Worm (Caenorhabditis elegans): ENCODE measurements around the gene scl-20.

Gene scl-20

DNA sequence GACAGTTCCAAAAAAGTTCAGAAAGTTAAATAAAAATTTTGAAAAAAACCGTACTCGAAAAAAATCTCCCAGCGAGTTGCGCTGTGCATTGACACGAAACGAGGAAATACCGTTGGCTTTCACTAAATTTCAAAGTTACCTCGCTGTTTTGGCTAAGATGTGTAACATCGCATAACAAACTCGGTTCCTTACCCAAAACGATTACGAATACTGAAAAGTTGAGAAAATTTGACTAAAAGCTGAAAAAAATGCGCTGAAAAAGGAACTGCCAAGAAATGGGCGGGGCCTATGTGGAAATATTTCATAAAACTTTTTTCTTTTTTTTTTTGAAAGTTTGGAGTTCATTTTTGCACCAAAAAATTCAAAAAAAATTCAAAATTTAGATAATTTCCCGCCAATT lies 14.9 kb downstream of the scl-20 start:
- peak; percentile 46; the same call in 1 of the 2 replicates for TF ChIP-seq tab-1 (GFP tag; IDR thresholded peaks at IDR 0.05)
- no peak for TF ChIP-seq ztf-23 (GFP tag; IDR thresholded peaks at IDR 0.05)
- peak; percentile 50; the same call in 1 of the 2 replicates for TF ChIP-seq ref-1 (GFP tag; conservative IDR thresholded peaks at IDR 0.05)

DNA sequence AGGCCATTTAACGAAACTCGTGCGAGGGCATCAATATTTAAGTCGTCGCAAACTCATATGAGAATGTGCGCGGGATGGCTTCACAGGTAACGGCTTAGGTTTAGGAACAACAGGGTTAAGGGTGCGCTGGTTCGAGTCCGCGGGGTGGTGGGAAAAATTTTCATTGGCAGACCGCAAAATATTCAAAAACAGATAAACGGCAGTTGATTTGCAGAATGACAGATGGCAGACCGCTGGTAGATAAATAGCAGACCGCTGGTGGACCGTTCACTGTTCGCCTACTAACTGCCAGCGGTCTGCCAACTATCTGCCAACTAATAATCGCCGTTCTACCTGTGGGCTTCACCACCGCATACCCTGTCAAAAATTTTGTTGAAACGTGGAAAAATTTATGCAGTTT lies 22.2 kb downstream of the scl-20 start:
- TF ChIP-seq ztf-29 (GFP tag; IDR thresholded peaks at IDR 0.05): no peak
- peak; percentile 54 for TF ChIP-seq T22C8.4 (GFP tag; IDR thresholded peaks at IDR 0.05)
- TF ChIP-seq tab-1 (GFP tag; IDR thresholded peaks at IDR 0.05): peak; percentile 75
- peak; percentile 43 for TF ChIP-seq ref-1 (GFP tag; conservative IDR thresholded peaks at IDR 0.05)

DNA sequence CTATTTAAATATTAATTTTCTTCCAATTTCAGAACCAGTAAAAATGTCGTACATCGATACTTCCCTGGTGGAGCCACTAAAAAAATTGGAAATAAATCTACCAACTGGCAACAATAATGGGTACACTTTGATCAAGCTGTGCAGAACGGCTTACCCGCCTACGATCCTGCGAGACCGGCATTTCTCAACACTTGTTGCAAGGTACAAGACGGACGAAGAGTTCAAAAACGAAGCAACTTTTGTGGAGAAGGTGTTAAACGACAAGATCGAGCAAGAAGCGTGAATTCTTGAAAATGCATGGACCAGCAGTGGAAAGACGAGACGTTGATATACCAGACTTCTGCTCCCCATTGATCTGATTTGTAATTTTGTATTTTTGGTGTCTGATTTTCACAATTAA lies 22.9 kb downstream of the scl-20 start:
- TF ChIP-seq klf-2 (GFP tag; conservative IDR thresholded peaks at IDR 0.05) (no peak), ztf-23 (GFP tag; IDR thresholded peaks at IDR 0.05) (no peak), ref-1 (GFP tag; conservative IDR thresholded peaks at IDR 0.05) (no peak), tab-1 (GFP tag; IDR thresholded peaks at IDR 0.05) (no peak), T22C8.4 (GFP tag; IDR thresholded peaks at IDR 0.05) (no peak), cog-1 (tag; optimal IDR thresholded peaks at IDR 0.05) (no peak), flt-1 (GFP tag; IDR thresholded peaks at IDR 0.05) (no peak)

DNA sequence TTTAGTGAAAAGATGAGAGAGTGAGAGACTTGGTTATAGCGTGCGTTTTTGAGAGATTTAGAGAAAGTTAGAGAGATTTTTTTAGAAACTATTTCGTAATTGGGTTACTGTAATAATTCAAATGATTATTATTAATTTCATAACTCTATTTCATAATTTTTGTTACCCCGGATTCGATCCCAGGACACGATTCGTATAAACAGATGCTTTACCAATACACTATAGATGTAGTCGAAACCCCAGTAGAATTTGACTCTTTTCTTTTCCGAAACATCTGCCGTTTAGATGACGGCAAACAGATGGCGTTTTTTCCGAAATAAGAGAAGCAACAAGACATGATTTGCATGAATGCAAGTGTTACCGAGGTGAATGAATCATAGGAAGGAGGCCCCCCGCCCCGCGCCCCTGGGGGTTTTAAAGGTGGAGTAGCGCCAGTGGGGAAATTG lies 24.2 kb downstream of the scl-20 start:
- no peak for TF ChIP-seq med-1 (GFP tag; optimal IDR thresholded peaks at IDR 0.05; ENCODE audit: insufficient read depth)
- no peak for TF ChIP-seq klf-2 (GFP tag; conservative IDR thresholded peaks at IDR 0.05)
- TF ChIP-seq T22C8.4 (GFP tag; IDR thresholded peaks at IDR 0.05): no peak
- TF ChIP-seq tab-1 (GFP tag; IDR thresholded peaks at IDR 0.05): peak; percentile 71; the same call in 1 of the 2 replicates
- peak; percentile 84 for TF ChIP-seq cog-1 (tag; optimal IDR thresholded peaks at IDR 0.05)
- TF ChIP-seq ztf-29 (GFP tag; IDR thresholded peaks at IDR 0.05): no peak
- no peak for TF ChIP-seq ref-1 (GFP tag; conservative IDR thresholded peaks at IDR 0.05)

DNA sequence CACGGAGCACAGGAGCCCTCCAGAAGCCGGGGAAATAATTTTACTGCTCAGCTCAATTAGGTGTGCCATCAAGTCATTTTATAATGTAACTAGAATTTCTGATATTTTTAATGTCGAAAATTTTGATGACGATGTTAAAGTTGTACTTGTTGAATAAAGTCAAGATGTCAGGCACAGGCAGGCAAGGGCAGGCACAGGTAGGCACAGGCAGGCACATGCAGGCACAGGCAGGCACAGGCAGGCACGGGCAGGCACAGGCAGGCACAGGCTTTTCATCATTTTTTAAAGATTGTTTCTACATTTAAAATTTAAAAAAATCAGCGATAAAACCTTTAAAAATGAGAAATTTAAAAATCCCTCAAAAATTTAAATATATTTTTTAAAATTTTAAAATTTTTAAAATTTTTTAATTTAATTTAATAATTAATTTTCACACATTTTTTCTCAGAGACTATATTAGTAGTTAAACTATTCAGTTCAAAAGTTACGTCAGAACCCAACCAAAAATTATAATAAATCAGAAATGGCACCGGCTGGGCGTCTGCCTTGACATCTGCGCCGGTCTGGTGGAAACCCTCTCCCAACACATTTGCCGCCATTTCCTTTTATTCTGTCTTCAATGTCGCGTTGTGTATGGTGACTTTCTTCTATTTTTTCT lies 24.9 kb downstream of the scl-20 start, which contains the start of gene Y17D7C.6:
Y17D7C.6 (plus strand) TSS at position 608 of the 658 bp plus-strand sequence.
- no peak for TF ChIP-seq ztf-29 (GFP tag; IDR thresholded peaks at IDR 0.05)
- TF ChIP-seq tab-1 (GFP tag; IDR thresholded peaks at IDR 0.05): no peak

DNA sequence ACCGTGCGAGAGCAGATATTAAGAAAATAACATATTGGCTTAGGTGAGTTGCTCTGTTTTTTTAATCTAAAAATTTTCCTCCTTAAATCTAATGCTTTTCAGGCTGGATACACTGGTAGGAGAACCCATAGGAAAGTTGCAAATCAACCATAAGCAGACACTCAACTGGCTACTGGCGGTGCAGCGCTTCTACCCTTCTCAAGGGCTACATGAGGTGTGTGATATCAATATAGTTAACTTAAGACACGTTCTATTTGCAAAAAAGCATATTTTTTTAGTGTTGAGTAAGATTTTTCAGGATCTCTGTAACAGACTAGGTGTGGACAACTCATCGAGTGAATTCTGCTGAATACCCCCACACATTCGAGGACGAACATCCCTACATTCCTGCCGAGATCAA lies 26.3 kb downstream of the scl-20 start:
- TF ChIP-seq flt-1 (GFP tag; IDR thresholded peaks at IDR 0.05): no peak
- TF ChIP-seq T22C8.4 (GFP tag; IDR thresholded peaks at IDR 0.05): no peak
- TF ChIP-seq ztf-23 (GFP tag; IDR thresholded peaks at IDR 0.05): no peak
- TF ChIP-seq cog-1 (tag; optimal IDR thresholded peaks at IDR 0.05): no peak
- no peak for TF ChIP-seq ref-1 (GFP tag; conservative IDR thresholded peaks at IDR 0.05)
- no peak for TF ChIP-seq ztf-29 (GFP tag; IDR thresholded peaks at IDR 0.05)
- TF ChIP-seq klf-2 (GFP tag; conservative IDR thresholded peaks at IDR 0.05): no peak
- TF ChIP-seq med-1 (GFP tag; optimal IDR thresholded peaks at IDR 0.05; ENCODE audit: insufficient read depth): no peak
- no peak for TF ChIP-seq tab-1 (GFP tag; IDR thresholded peaks at IDR 0.05)

DNA sequence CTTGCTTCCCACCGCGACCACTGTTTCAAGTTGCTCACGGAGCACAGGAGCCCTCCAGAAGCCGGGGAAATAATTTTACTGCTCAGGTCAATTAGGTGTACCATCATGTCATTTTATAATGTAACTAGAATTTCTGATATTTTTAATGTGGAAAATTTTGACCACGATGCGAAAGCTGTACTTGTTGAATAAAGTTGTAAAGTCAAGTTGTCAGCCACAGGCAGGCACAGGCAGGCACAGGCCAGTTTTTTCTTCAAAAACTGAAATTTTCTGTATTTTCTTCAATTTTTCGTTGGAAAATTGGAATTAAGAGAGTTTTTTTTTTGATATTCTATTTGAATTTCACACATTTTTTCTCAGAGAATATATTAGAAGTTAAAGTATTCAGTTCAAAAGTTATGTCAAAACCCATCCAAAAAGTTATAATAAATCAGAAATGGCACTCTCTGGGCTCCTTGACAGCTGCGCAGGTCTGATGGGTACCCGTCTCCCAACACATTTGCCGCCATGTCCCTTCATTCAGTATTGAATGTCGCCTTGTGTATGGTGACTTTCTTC lies 28.1 kb downstream of the scl-20 start, which contains the start of gene Y17D7C.1:
Y17D7C.1 (plus strand) TSS at position 508 of the 558 bp plus-strand sequence.
- TF ChIP-seq ztf-29 (GFP tag; IDR thresholded peaks at IDR 0.05): no peak
- TF ChIP-seq tab-1 (GFP tag; IDR thresholded peaks at IDR 0.05): no peak
- TF ChIP-seq T22C8.4 (GFP tag; IDR thresholded peaks at IDR 0.05): no peak
- no peak for TF ChIP-seq med-1 (GFP tag; optimal IDR thresholded peaks at IDR 0.05; ENCODE audit: insufficient read depth)
- no peak; the same call in 1 of the 2 replicates for TF ChIP-seq ref-1 (GFP tag; conservative IDR thresholded peaks at IDR 0.05)
- no peak for TF ChIP-seq flt-1 (GFP tag; IDR thresholded peaks at IDR 0.05)
- no peak for TF ChIP-seq cog-1 (tag; optimal IDR thresholded peaks at IDR 0.05)
- TF ChIP-seq klf-2 (GFP tag; conservative IDR thresholded peaks at IDR 0.05): no peak
- no peak for TF ChIP-seq ztf-23 (GFP tag; IDR thresholded peaks at IDR 0.05)

DNA sequence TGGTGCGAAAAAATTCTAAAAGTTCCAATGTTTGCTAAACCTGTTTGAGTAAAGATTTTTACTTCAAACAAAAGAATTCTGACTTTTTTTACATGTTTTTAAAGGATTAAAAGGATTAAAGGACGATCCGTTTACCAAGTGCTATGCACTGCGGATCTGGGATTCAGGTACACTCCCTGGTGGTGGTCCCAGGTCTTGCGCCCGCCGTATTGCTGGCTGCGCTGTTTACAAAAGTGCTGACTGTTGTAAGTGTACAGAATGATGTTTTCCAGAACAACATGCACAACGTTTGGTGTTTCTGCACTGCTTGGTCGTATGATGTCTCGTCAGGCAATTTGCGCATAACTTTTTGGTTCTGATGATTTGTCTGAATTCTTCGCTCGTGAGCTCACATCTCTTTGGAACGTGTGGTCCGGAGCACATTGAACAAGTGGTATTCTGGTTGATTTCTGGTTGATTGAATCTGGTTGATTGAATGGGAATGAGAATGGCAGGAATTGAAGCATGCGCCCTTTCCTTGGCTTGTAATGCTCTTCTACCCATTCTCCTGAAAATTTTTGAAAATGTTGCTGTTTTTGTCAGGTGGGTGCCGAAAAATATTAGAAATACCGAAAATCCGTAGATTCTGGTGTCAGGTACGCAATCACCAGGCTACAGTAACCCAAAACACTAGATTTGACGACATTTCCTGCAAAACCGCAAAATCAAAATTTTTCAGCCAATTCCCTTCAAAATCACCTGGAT lies 28.8 kb downstream of the scl-20 start:
- TF ChIP-seq ref-1 (GFP tag; conservative IDR thresholded peaks at IDR 0.05) (no peak; the same call in none of the 2 replicates), cog-1 (tag; optimal IDR thresholded peaks at IDR 0.05) (no peak), ztf-29 (GFP tag; IDR thresholded peaks at IDR 0.05) (no peak), tab-1 (GFP tag; IDR thresholded peaks at IDR 0.05) (peak; percentile 57; the same call in 1 of the 2 replicates), flt-1 (GFP tag; IDR thresholded peaks at IDR 0.05) (no peak), ztf-23 (GFP tag; IDR thresholded peaks at IDR 0.05) (no peak), T22C8.4 (GFP tag; IDR thresholded peaks at IDR 0.05) (peak; percentile 49; the same call in 1 of the 2 replicates)

DNA sequence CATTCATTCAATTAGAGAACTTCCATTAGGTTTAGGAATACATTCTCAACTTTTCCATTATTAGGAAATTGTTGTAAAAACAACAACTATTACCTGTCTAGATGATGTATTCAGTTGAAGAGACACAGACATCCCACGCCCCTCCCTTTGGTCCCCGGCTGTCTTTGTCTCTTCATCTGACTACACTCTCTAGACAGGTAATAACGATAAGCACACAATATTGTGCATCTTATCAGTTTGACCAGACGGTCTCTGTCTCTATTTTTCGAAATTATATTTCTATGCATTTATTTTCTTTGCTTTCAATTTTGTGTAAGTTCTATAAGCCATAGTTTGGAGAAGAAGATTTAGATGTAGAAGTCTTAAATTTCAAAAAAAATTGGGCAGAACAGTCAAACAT lies 33.0 kb downstream of the scl-20 start, which contains the start of gene Y69H2.9:
Y69H2.9 (plus strand) TSS at position 233 of the 400 bp plus-strand sequence.
- TF ChIP-seq cog-1 (tag; optimal IDR thresholded peaks at IDR 0.05) (no peak), klf-2 (GFP tag; conservative IDR thresholded peaks at IDR 0.05) (no peak), T22C8.4 (GFP tag; IDR thresholded peaks at IDR 0.05) (no peak), ref-1 (GFP tag; conservative IDR thresholded peaks at IDR 0.05) (no peak), ztf-29 (GFP tag; IDR thresholded peaks at IDR 0.05) (no peak), tab-1 (GFP tag; IDR thresholded peaks at IDR 0.05) (no peak), med-1 (GFP tag; optimal IDR thresholded peaks at IDR 0.05; ENCODE audit: insufficient read depth) (no peak), ztf-23 (GFP tag; IDR thresholded peaks at IDR 0.05) (no peak), flt-1 (GFP tag; IDR thresholded peaks at IDR 0.05) (no peak)

Data from whole organism, midembryonic.